Worm (Caenorhabditis elegans) whole organism, late embryonic: ENCODE results near the gene M176.11.

Experiments
- ama-1 ChIP-seq: fragments of 150-350 bp; optimal IDR thresholded peaks from 2 replicates; lab custom pipeline; 2014
- ceh-19 ChIP-seq: fragments of 200-800 bp; sonication (Bioruptor generic); optimal IDR thresholded peaks from 2 replicates; lab custom pipeline; 2018; ENCODE audit warnings: mild to moderate bottlenecking, missing genetic modification characterization, missing compliant biosample characterization
- fkh-10 ChIP-seq: fragments of 150-350 bp; optimal IDR thresholded peaks from 2 replicates; lab custom pipeline; 2014; ENCODE audit warnings: missing biosample characterization, missing genetic modification reagents, missing genetic modification characterization
- hlh-13 ChIP-seq: fragments of 200-800 bp; sonication (Bioruptor generic); optimal IDR thresholded peaks from 2 replicates; lab custom pipeline; 2018; ENCODE audit warnings: mild to moderate bottlenecking, missing genetic modification characterization, missing compliant biosample characterization
- nfya-1 ChIP-seq: sonication (generic microtip); optimal IDR thresholded peaks from 2 replicates; lab custom pipeline; 2017; ENCODE audit warnings: missing genetic modification characterization, mild to moderate bottlenecking, missing compliant biosample characterization, antibody characterized with exemption, moderate library complexity
- nhr-11 ChIP-seq: fragments of 150-350 bp; optimal IDR thresholded peaks from 2 replicates; lab custom pipeline; 2014; ENCODE audit warnings: missing biosample characterization, missing genetic modification characterization
- pax-1 ChIP-seq: fragments of 150-350 bp; optimal IDR thresholded peaks from 2 replicates; lab custom pipeline; 2014; ENCODE audit warnings: missing biosample characterization, missing genetic modification characterization
- ttx-3 ChIP-seq: sonication (generic microtip); optimal IDR thresholded peaks from 2 replicates; lab custom pipeline; 2016; ENCODE audit warnings: missing genetic modification reagents, missing genetic modification characterization, missing compliant biosample characterization

- TF ChIP-seq ttx-3 (tag; lab: Kevin White, UChicago): no peak
- TF ChIP-seq nhr-11 (tag; lab: Kevin White, UChicago): no peak
- TF ChIP-seq ama-1: no peak
- TF ChIP-seq pax-1 (tag; lab: Kevin White, UChicago): no peak
- TF ChIP-seq nfya-1 (tag; lab: Kevin White, UChicago): no peak
- no peak for TF ChIP-seq hlh-13 (GFP tag; lab: Kevin White, UChicago)
- no peak for TF ChIP-seq fkh-10 (GFP tag; lab: Kevin White, UChicago)
- TF ChIP-seq ceh-19 (GFP tag; lab: Kevin White, UChicago): no peak
Observed at ce11 chrII:9374807-9375206, 47.3 kb upstream of the M176.11 start, which contains the start of gene C06C3.12.
